Fruit fly (Drosophila melanogaster): ENCODE results near the gene ed.
A peak's percentile ranks its signal among the peaks of the same experiment; 100 is the strongest.

Gene ed

DNA sequence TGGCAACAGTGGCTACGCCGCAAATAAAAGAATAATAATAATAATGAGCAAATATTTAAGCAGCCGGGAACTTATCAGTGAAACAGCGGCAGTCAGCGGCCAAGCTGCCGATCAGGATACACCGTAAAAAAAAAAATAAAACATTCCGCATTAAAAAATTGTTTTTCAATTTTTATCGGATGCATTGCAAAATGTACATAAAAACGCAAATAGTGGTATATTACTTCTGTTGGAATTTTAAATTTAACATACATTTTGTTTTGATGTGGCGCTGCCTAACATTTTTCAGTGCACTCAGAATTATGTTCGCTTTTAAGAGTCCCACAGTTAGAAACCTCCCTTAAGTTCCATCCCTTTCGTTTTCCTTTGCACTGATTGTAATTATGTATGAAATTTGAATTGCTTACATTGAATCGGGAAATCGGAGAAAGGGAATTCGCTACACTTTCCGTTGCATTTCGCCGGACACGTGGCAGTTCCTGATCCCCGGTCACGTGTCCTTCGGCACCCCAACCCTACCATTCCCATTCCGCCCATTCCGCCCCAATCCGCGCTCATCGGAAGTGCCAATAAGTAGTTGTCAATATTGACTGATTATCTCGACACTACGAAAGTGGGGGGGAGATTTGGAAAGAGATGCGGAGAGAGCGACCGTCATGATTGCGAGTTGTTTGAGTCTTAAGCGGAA lies 88.0 kb downstream of the ed start (continued):
- TF ChIP-seq stwl (tag; optimal IDR thresholded peaks at IDR 0.05) (peak; percentile 35), Eip74EF (GFP tag; optimal IDR thresholded peaks at IDR 0.05) (peak in 1 of 2 experiments; percentile 55), Tbp (GFP tag; optimal IDR thresholded peaks at IDR 0.05) (no peak), CG6765 (GFP tag; optimal IDR thresholded peaks at IDR 0.05) (peak; percentile 26), Abd-B (GFP tag; optimal IDR thresholded peaks at IDR 0.05) (peak; percentile 74), Mes4 (GFP tag; optimal IDR thresholded peaks at IDR 0.05) (peak; percentile 76), zen2 (GFP tag; IDR thresholded peaks at IDR 0.05; ENCODE audit: partially characterized antibody) (no peak), tap (tag; optimal IDR thresholded peaks at IDR 0.05) (peak; percentile 74), CG9215 (GFP tag; IDR thresholded peaks at IDR 0.05) (peak; percentile 58; the same call in 1 of the 2 replicates), CG2199 (GFP tag; IDR thresholded peaks at IDR 0.05) (peak; percentile 95), trem (tag; optimal IDR thresholded peaks at IDR 0.05) (peak; percentile 81), repo (GFP tag; optimal IDR thresholded peaks at IDR 0.05) (peak; percentile 48), dmrt11E (tag; optimal IDR thresholded peaks at IDR 0.05) (peak; percentile 93), CG12155 (GFP tag; optimal IDR thresholded peaks at IDR 0.05) (peak; percentile 65), chif (GFP tag; optimal IDR thresholded peaks at IDR 0.05) (peak; percentile 68 to 90), NC2β (GFP tag; optimal IDR thresholded peaks at IDR 0.05) (peak; percentile 82), Lpt (GFP tag; optimal IDR thresholded peaks at IDR 0.05) (no peak), jigr1 (GFP tag; IDR thresholded peaks at IDR 0.05) (peak; percentile 34; the same call in 1 of the 3 replicates), eve (GFP tag; optimal IDR thresholded peaks at IDR 0.05) (peak in 1 of 2 experiments; percentile 93), gce (GFP tag; IDR thresholded peaks at IDR 0.05) (peak; percentile 88), CG1832 (GFP tag; optimal IDR thresholded peaks at IDR 0.05) (no peak), dpn (GFP tag; optimal IDR thresholded peaks at IDR 0.05) (peak; percentile 74 to 77), dimm (GFP tag; IDR thresholded peaks at IDR 0.05) (peak; percentile 50; the same call in 1 of the 2 replicates), Lim3 (GFP tag; IDR thresholded peaks at IDR 0.05) (no peak), CG3726 (GFP tag; IDR thresholded peaks at IDR 0.05) (0 out of 3 replicates have a peak, but pooled peaks have one; percentile 70), CoRest (tag; optimal IDR thresholded peaks at IDR 0.05) (peak; percentile 83), CG42726 (GFP tag; IDR thresholded peaks at IDR 0.05; ENCODE audit: partially characterized antibody) (no peak), CG7271 (tag; optimal IDR thresholded peaks at IDR 0.05) (peak; percentile 40), Stat92E (GFP tag; optimal IDR thresholded peaks at IDR 0.05) (peak in 1 of 3 experiments; percentile 82), CG4282 (GFP tag; optimal IDR thresholded peaks at IDR 0.05) (peak; percentile 33), CG6689 (GFP tag; IDR thresholded peaks at IDR 0.05) (peak; percentile 80), CG14860 (GFP tag; IDR thresholded peaks at IDR 0.05; ENCODE audit: partially characterized antibody) (no peak), CG1024 (GFP tag; IDR thresholded peaks at IDR 0.05) (peak; percentile 63), CG3065 (GFP tag; optimal IDR thresholded peaks at IDR 0.05) (peak; percentile 10), gro (GFP tag; optimal IDR thresholded peaks at IDR 0.05) (peak; percentile 17), CG1529 (GFP tag; optimal IDR thresholded peaks at IDR 0.05) (peak; percentile 71), CG15479 (GFP tag; optimal IDR thresholded peaks at IDR 0.05) (no peak), CG13296 (GFP tag; optimal IDR thresholded peaks at IDR 0.05) (peak; percentile 70), CG13123 (GFP tag; optimal IDR thresholded peaks at IDR 0.05) (peak; percentile 48), nau (GFP tag; optimal IDR thresholded peaks at IDR 0.05) (peak; percentile 71), tna (GFP tag; IDR thresholded peaks at IDR 0.05; ENCODE audit: partially characterized antibody) (no peak), bigmax (GFP tag; optimal IDR thresholded peaks at IDR 0.05) (no peak), Ada2b (GFP tag; IDR thresholded peaks at IDR 0.05) (peak; percentile 83), schlank (tag; optimal IDR thresholded peaks at IDR 0.05) (no peak), inv (GFP tag; IDR thresholded peaks at IDR 0.05; ENCODE audit: partially characterized antibody) (no peak), B-H2 (GFP tag; optimal IDR thresholded peaks at IDR 0.05) (no peak), CG12769 (tag; optimal IDR thresholded peaks at IDR 0.05) (peak; percentile 63), lov (optimal IDR thresholded peaks at IDR 0.05) (no peak), lov (GFP tag; IDR thresholded peaks at IDR 0.05) (peak; percentile 84)
